Worm (Caenorhabditis elegans) whole organism, L4 larva: Measurements from ENCODE around the gene ced-11.

Source experiments
- F37D6.2 ChIP-seq: sonication (generic microtip); optimal IDR thresholded peaks from 2 replicates; lab custom pipeline; 2016; ENCODE audit warnings: mild to moderate bottlenecking, missing genetic modification characterization, missing compliant biosample characterization
- F44E2.7 ChIP-seq: fragments of 200-800 bp; sonication (Bioruptor generic); IDR thresholded peaks from 2 replicates; pipeline ENCODE4 v2.1.2; 2022; ENCODE audit warnings: missing genetic modification characterization, missing compliant biosample characterization
- F49E8.2 ChIP-seq: sonication (generic microtip); optimal IDR thresholded peaks from 2 replicates; lab custom pipeline; 2016; ENCODE audit warnings: missing compliant biosample characterization, mild to moderate bottlenecking, missing genetic modification characterization, borderline replicate concordance
- T20F7.1 ChIP-seq: fragments of 200-800 bp; sonication (Bioruptor generic); optimal IDR thresholded peaks from 2 replicates; lab custom pipeline; 2018; ENCODE audit warnings: mild to moderate bottlenecking, missing genetic modification characterization, missing compliant biosample characterization
- Y105C5A.15 ChIP-seq: fragments of 200-800 bp; sonication (Bioruptor generic); IDR thresholded peaks from 2 replicates; pipeline ENCODE4 v1.3.6; 2022; ENCODE audit warnings: missing genetic modification characterization, missing compliant biosample characterization
- ZK337.2 ChIP-seq: fragments of 200-800 bp; sonication (Bioruptor generic); IDR thresholded peaks from 2 replicates; pipeline ENCODE4 v1.3.6; 2022; ENCODE audit warnings: missing genetic modification reagents, missing genetic modification characterization, missing compliant biosample characterization
- aha-1 ChIP-seq: fragments of 150-350 bp; peaks from one replicate; lab custom pipeline; 2014; ENCODE audit warnings: missing biosample characterization, missing genetic modification characterization
- cey-2 ChIP-seq: sonication (generic microtip); optimal IDR thresholded peaks from 3 replicates; lab custom pipeline; 2017; ENCODE audit warnings: missing genetic modification characterization, mild to moderate bottlenecking, missing compliant biosample characterization, antibody characterized with exemption, borderline replicate concordance; ENCODE audit not compliant: insufficient read depth
- daf-16 ChIP-seq, 3 experiments: sonication (generic microtip); optimal IDR thresholded peaks; 2 replicates each; lab custom pipeline; 2016 to 2017; ENCODE audit warnings: missing genetic modification characterization in 3 of 3, missing genetic modification reagents in 3 of 3, mild to moderate bottlenecking in 2 of 3, missing compliant biosample characterization in 2 of 3, missing biosample characterization in 1 of 3, moderate library complexity in 1 of 3
- dmd-6 ChIP-seq: fragments of 200-800 bp; sonication (Bioruptor generic); IDR thresholded peaks from 2 replicates; pipeline ENCODE4 v1.3.6; 2022; ENCODE audit warnings: missing genetic modification reagents, missing genetic modification characterization, missing compliant biosample characterization
- dmd-9 ChIP-seq: fragments of 200-800 bp; sonication (Bioruptor generic); IDR thresholded peaks from 2 replicates; pipeline ENCODE4 v1.3.6; 2022; ENCODE audit warnings: missing genetic modification reagents, missing genetic modification characterization, missing compliant biosample characterization
- dpl-1 ChIP-seq: fragments of 150-350 bp; optimal IDR thresholded peaks from 2 replicates; lab custom pipeline; 2014; ENCODE audit warnings: missing biosample characterization, missing genetic modification reagents, missing genetic modification characterization
- egl-43 ChIP-seq: fragments of 200-800 bp; sonication (Bioruptor generic); IDR thresholded peaks from 2 replicates; pipeline ENCODE4 v1.3.6; 2022; ENCODE audit warnings: missing genetic modification reagents, missing genetic modification characterization, missing compliant biosample characterization
- hlh-11 ChIP-seq: fragments of 200-800 bp; sonication (Bioruptor generic); optimal IDR thresholded peaks from 2 replicates; lab custom pipeline; 2018; ENCODE audit warnings: mild to moderate bottlenecking, missing genetic modification characterization, missing compliant biosample characterization
- hlh-30 ChIP-seq: sonication (generic microtip); optimal IDR thresholded peaks from 2 replicates; lab custom pipeline; 2017; ENCODE audit warnings: antibody characterized with exemption, mild to moderate bottlenecking, missing genetic modification characterization, missing compliant biosample characterization; ENCODE audit not compliant: insufficient read depth
- lin-39 ChIP-seq: fragments of 150-350 bp; optimal IDR thresholded peaks from 2 replicates; lab custom pipeline; 2014; ENCODE audit warnings: missing biosample characterization, missing genetic modification reagents, missing genetic modification characterization
- madf-5 ChIP-seq, 2 experiments: fragments of 200-800 bp; sonication (Bioruptor generic); IDR thresholded peaks; 2 replicates each; pipeline ENCODE4 v1.3.6; 2022; ENCODE audit warnings: missing compliant biosample characterization in 2 of 2, missing genetic modification characterization in 2 of 2
- mes-2 ChIP-seq: sonication (generic microtip); optimal IDR thresholded peaks from 2 replicates; lab custom pipeline; 2016; ENCODE audit warnings: missing genotype, mild to moderate bottlenecking, missing genetic modification characterization, missing compliant biosample characterization; ENCODE audit not compliant: poor library complexity, severe bottlenecking
- mxl-2 ChIP-seq: fragments of 200-800 bp; sonication (Bioruptor generic); conservative IDR thresholded peaks from 2 replicates; pipeline ENCODE4 v1.3.6; 2022; ENCODE audit warnings: missing genetic modification reagents, missing genetic modification characterization, missing compliant biosample characterization
- nhr-102 ChIP-seq: sonication (generic microtip); optimal IDR thresholded peaks from 2 replicates; lab custom pipeline; 2016; ENCODE audit warnings: mild to moderate bottlenecking, missing genetic modification characterization, moderate library complexity, missing compliant biosample characterization
- nhr-11 ChIP-seq: fragments of 150-350 bp; optimal IDR thresholded peaks from 2 replicates; lab custom pipeline; 2014; ENCODE audit warnings: missing biosample characterization, missing genetic modification characterization
- nhr-28 ChIP-seq: fragments of 150-350 bp; optimal IDR thresholded peaks from 2 replicates; lab custom pipeline; 2014; ENCODE audit warnings: missing biosample characterization, missing genetic modification characterization
- nhr-6 ChIP-seq: fragments of 150-350 bp; optimal IDR thresholded peaks from 2 replicates; lab custom pipeline; 2014; ENCODE audit warnings: missing biosample characterization, missing genetic modification characterization
- pha-4 ChIP-seq, 2 experiments: fragments of 150-350 bp in 1 of 2; fragments of 200-800 bp in 1 of 2; sonication (Bioruptor generic) in 1 of 2; IDR thresholded peaks in 1 of 2; optimal IDR thresholded peaks in 1 of 2; 2 replicates each; pipeline versions ENCODE4 v1.3.6 to Lab custom; 2014 to 2022; ENCODE audit warnings: missing genetic modification characterization in 2 of 2, missing genetic modification reagents in 2 of 2, missing biosample characterization in 1 of 2, missing compliant biosample characterization in 1 of 2
- pqm-1 ChIP-seq: sonication (generic microtip); optimal IDR thresholded peaks from 2 replicates; lab custom pipeline; 2017; ENCODE audit warnings: missing biosample characterization, missing genetic modification characterization
- rbr-2 ChIP-seq: sonication (generic microtip); optimal IDR thresholded peaks from 2 replicates; lab custom pipeline; 2016; ENCODE audit warnings: missing genotype, missing genetic modification characterization, missing compliant biosample characterization
- set-16 ChIP-seq: fragments of 200-800 bp; sonication (Bioruptor generic); IDR thresholded peaks from 2 replicates; pipeline ENCODE4 v1.3.6; 2022; ENCODE audit warnings: missing genetic modification reagents, missing genetic modification characterization, missing compliant biosample characterization
- snpc-1.2 ChIP-seq: fragments of 200-800 bp; sonication (Bioruptor generic); IDR thresholded peaks from 2 replicates; pipeline ENCODE4 v1.3.6; 2022; ENCODE audit warnings: missing genetic modification reagents, missing genetic modification characterization, missing compliant biosample characterization
- unc-62 ChIP-seq, 3 experiments: fragments of 150-350 bp in 1 of 3; sonication (generic microtip); optimal IDR thresholded peaks in 2 of 3; peaks in 1 of 3; 1 replicate in 1 of 3; 2 replicates in 2 of 3; lab custom pipeline; 2014 to 2017; ENCODE audit warnings: missing biosample characterization in 3 of 3, missing genetic modification characterization in 3 of 3, missing genetic modification reagents in 3 of 3, missing genotype in 1 of 3
- zag-1 ChIP-seq: fragments of 150-350 bp; optimal IDR thresholded peaks from 2 replicates; lab custom pipeline; 2014; ENCODE audit warnings: missing biosample characterization, missing genetic modification characterization
- zip-11 ChIP-seq: fragments of 200-800 bp; sonication (Bioruptor generic); IDR thresholded peaks from 2 replicates; pipeline ENCODE4 v1.3.6; 2022; ENCODE audit warnings: missing genetic modification characterization, missing compliant biosample characterization
- zip-2 ChIP-seq: fragments of 150-350 bp; optimal IDR thresholded peaks from 2 replicates; lab custom pipeline; 2014; ENCODE audit warnings: missing biosample characterization, missing genetic modification characterization
- ztf-7 ChIP-seq: fragments of 150-350 bp; optimal IDR thresholded peaks from 2 replicates; lab custom pipeline; 2014; ENCODE audit warnings: missing biosample characterization, missing genetic modification characterization

ced-11 gene

ce11 chrIII:9077708-9078107 lies 41.6 kb upstream of the ced-11 start, which contains the start of gene F02A9.1:
Gene F02A9.1 (minus strand): TSS chrIII:9077808.
- no peak for TF ChIP-seq mes-2 (tag; lab: Kevin White, UChicago)
- TF ChIP-seq cey-2 (tag; lab: Kevin White, UChicago), result no peak
- TF ChIP-seq hlh-30 (tag; lab: Kevin White, UChicago), result no peak
- no peak for TF ChIP-seq rbr-2 (tag; lab: Kevin White, UChicago)
- no peak for TF ChIP-seq nhr-11
- TF ChIP-seq dmd-6 (GFP tag; lab: Robert Waterston, UW), result no peak
- TF ChIP-seq dmd-9 (GFP tag; lab: Robert Waterston, UW), result no peak
- TF ChIP-seq pha-4 (GFP tag; IDR thresholded peaks at IDR 0.05; lab: Robert Waterston, UW), result no peak
- no peak for TF ChIP-seq pha-4 (tag; optimal IDR thresholded peaks at IDR 0.05; lab: Kevin White, UChicago)
- no peak for TF ChIP-seq nhr-6 (tag; lab: Kevin White, UChicago)
- no peak for TF ChIP-seq zip-11 (GFP tag; lab: Robert Waterston, UW)
- TF ChIP-seq nhr-28, result no peak
- TF ChIP-seq zag-1 (tag; lab: Kevin White, UChicago), result no peak
- no peak for TF ChIP-seq madf-5 (GFP tag; IDR thresholded peaks at IDR 0.05; lab: Robert Waterston, UW)
- TF ChIP-seq nhr-102, result no peak
- TF ChIP-seq T20F7.1, result no peak
- no peak for TF ChIP-seq dpl-1 (GFP tag; lab: Kevin White, UChicago)
- no peak for TF ChIP-seq unc-62 (GFP tag; optimal IDR thresholded peaks at IDR 0.05 in 1 of 2; lab: Kevin White, UChicago)
- TF ChIP-seq unc-62 (tag; optimal IDR thresholded peaks at IDR 0.05; lab: Kevin White, UChicago), result no peak
- TF ChIP-seq ZK337.2 (GFP tag; lab: Robert Waterston, UW), result no peak
- TF ChIP-seq lin-39 (tag; lab: Kevin White, UChicago), result no peak
- no peak for TF ChIP-seq snpc-1.2 (GFP tag; lab: Robert Waterston, UW)

- TF ChIP-seq mxl-2 (GFP tag; lab: Robert Waterston, UW), result no peak
- TF ChIP-seq zip-2 (tag; lab: Kevin White, UChicago), result no peak
- TF ChIP-seq aha-1 (tag; lab: Kevin White, UChicago), result peak; percentile 22
- no peak for TF ChIP-seq F37D6.2 (tag; lab: Kevin White, UChicago)
- TF ChIP-seq set-16 (GFP tag; lab: Robert Waterston, UW), result no peak
- no peak for TF ChIP-seq pqm-1 (tag; lab: Kevin White, UChicago)
These were observed 39.2 kb upstream of the ced-11 start for ce11 chrIII:9080127-9080526.

- peak in 1 of 2 experiments; percentile 48 for TF ChIP-seq unc-62 (GFP tag; optimal IDR thresholded peaks at IDR 0.05 in 1 of 2; lab: Kevin White, UChicago)
- TF ChIP-seq unc-62 (tag; optimal IDR thresholded peaks at IDR 0.05; lab: Kevin White, UChicago), result no peak
- no peak for TF ChIP-seq hlh-11 (tag; lab: Kevin White, UChicago)
- TF ChIP-seq F44E2.7 (GFP tag; lab: Robert Waterston, UW), result no peak
- no peak for TF ChIP-seq F49E8.2 (tag; lab: Kevin White, UChicago)
- TF ChIP-seq Y105C5A.15 (GFP tag; lab: Robert Waterston, UW), result no peak
These were observed 38.3 kb upstream of the ced-11 start, which contains the start of gene far-1 for ce11 chrIII:9081055-9081454. Gene far-1 (minus strand): TSS chrIII:9081179.

DNA sequence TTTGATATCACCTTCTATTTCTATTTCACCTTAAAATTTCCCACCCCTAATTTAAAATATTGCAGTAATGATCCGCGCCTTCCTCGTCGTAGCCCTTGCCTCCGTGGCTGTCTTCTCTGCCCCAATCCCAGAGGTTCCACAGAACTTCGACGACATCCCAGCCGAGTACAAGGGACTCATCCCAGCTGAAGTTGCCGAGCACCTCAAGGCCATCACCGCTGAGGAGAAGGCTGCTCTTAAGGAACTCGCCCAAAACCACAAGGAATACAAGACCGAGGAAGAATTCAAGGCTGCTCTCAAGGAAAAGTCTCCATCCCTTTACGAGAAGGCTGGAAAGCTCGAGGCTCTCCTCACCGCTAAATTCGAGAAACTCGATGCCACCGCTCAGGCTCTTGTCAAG lies 37.6 kb upstream of the ced-11 start, which contains the start of gene far-2:
Gene far-2 (plus strand): TSS at position 66 of the 400 bp plus-strand sequence.
- TF ChIP-seq unc-62 (GFP tag; optimal IDR thresholded peaks at IDR 0.05 in 1 of 2; lab: Kevin White, UChicago) (peak in 1 of 2 experiments; percentile 16), unc-62 (tag; optimal IDR thresholded peaks at IDR 0.05; lab: Kevin White, UChicago) (no peak), dpl-1 (GFP tag; lab: Kevin White, UChicago) (no peak), F37D6.2 (tag; lab: Kevin White, UChicago) (no peak), ztf-7 (no peak), set-16 (GFP tag; lab: Robert Waterston, UW) (peak; percentile 75)

DNA sequence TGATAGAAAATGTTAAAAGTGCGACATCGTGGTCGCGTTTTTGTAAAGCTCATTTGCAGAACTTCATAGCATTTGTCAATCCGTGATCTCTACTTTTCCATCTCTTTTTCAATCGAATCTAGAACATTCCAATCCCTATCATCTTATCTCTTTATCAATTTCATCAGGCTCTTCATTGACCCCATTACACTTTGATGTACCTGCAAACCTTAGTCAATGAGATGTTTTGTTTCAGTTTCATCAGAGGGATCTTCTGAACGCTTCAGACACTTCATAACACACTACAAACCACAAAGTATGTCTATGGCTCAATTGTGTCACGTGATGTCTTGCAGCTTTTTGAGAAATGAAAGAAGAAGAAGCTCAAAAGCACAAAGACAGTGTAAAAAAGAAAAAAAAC lies 36.2 kb upstream of the ced-11 start:
- peak in 1 of 2 experiments; percentile 84 for TF ChIP-seq unc-62 (GFP tag; optimal IDR thresholded peaks at IDR 0.05 in 1 of 2; lab: Kevin White, UChicago)
- no peak for TF ChIP-seq unc-62 (tag; optimal IDR thresholded peaks at IDR 0.05; lab: Kevin White, UChicago)
- peak; percentile 16 for TF ChIP-seq hlh-30 (tag; lab: Kevin White, UChicago)
- TF ChIP-seq nhr-28, result peak; percentile 59
- no peak for TF ChIP-seq pqm-1 (tag; lab: Kevin White, UChicago)
- TF ChIP-seq daf-16 (GFP tag; optimal IDR thresholded peaks at IDR 0.05; lab: Kevin White, UChicago), result peak in 1 of 2 experiments; percentile 75
- TF ChIP-seq daf-16 (tag; optimal IDR thresholded peaks at IDR 0.05; lab: Kevin White, UChicago), result no peak
- TF ChIP-seq egl-43 (GFP tag; lab: Robert Waterston, UW), result no peak
- peak; percentile 52 for TF ChIP-seq hlh-11 (tag; lab: Kevin White, UChicago)
- TF ChIP-seq aha-1 (tag; lab: Kevin White, UChicago), result peak; percentile 69
